Comparison of ENCODE assay signal across 1 fruit fly cellular context in genomic region chrX:17292050-17292730, dm6.
A peak's percentile ranks its signal among the peaks of the same experiment; 100 is the strongest.
TF ChIP-seq lines count a peak whose summit lies in the region.

No protein-coding gene starts in this region.

TF ChIP-seq in whole organism, embryonic, 481 proteins besides CTCF, POLR2A, EP300 and RAD21 (continued from another document and continues in another):
- TF ChIP-seq sug (tag; optimal IDR thresholded peaks at IDR 0.05; lab: Kevin White, UChicago) (peak; percentile 49), CG17186 (GFP tag; optimal IDR thresholded peaks at IDR 0.05; lab: Kevin White, UChicago) (no peak), MESR4 (GFP tag; optimal IDR thresholded peaks at IDR 0.05; lab: Kevin White, UChicago) (no peak), mld (GFP tag; IDR thresholded peaks at IDR 0.05; lab: Robert Waterston, UW; ENCODE audit: partially characterized antibody) (no peak), Fer2 (tag; optimal IDR thresholded peaks at IDR 0.05; lab: Kevin White, UChicago) (peak; percentile 28), CG2199 (GFP tag; IDR thresholded peaks at IDR 0.05; lab: Robert Waterston, UW) (no peak), cas (GFP tag; IDR thresholded peaks at IDR 0.05; lab: Robert Waterston, UW) (no peak), eyg (GFP tag; optimal IDR thresholded peaks at IDR 0.05; lab: Kevin White, UChicago) (no peak), CG11085 (GFP tag; IDR thresholded peaks at IDR 0.05; lab: Robert Waterston, UW) (0 out of 2 replicates have a peak, but pooled peaks have one; percentile 6), CG6854 (GFP tag; optimal IDR thresholded peaks at IDR 0.05; lab: Kevin White, UChicago) (peak; percentile 40), CG6175 (GFP tag; IDR thresholded peaks at IDR 0.05; lab: Robert Waterston, UW) (no peak), mirr (GFP tag; optimal IDR thresholded peaks at IDR 0.05; lab: Kevin White, UChicago) (peak; percentile 25), CG11093 (GFP tag; IDR thresholded peaks at IDR 0.05; lab: Robert Waterston, UW) (peak; percentile 45; the same call in 1 of the 3 replicates), CG8944 (GFP tag; optimal IDR thresholded peaks at IDR 0.05; lab: Kevin White, UChicago) (no peak), CG9876 (GFP tag; optimal IDR thresholded peaks at IDR 0.05; lab: Kevin White, UChicago) (no peak), gfzf (GFP tag; optimal IDR thresholded peaks at IDR 0.05; lab: Kevin White, UChicago) (no peak), PHDP (tag; optimal IDR thresholded peaks at IDR 0.05; lab: Kevin White, UChicago) (peak; percentile 79), grn (GFP tag; optimal IDR thresholded peaks at IDR 0.05; lab: Kevin White, UChicago) (no peak), run (tag; optimal IDR thresholded peaks at IDR 0.05; lab: Kevin White, UChicago) (peak; percentile 45), CG6765 (GFP tag; optimal IDR thresholded peaks at IDR 0.05; lab: Kevin White, UChicago) (peak; percentile 34), CG17829 (tag; optimal IDR thresholded peaks at IDR 0.05; lab: Kevin White, UChicago) (peak; percentile 60), fd96Cb (tag; optimal IDR thresholded peaks at IDR 0.05; lab: Kevin White, UChicago) (peak; percentile 68), CG14050 (GFP tag; IDR thresholded peaks at IDR 0.05; lab: Robert Waterston, UW) (peak; percentile 39; the same call in 2 of the 3 replicates), prd (optimal IDR thresholded peaks at IDR 0.05; lab: Kevin White, UChicago) (no peak), prd (GFP tag; IDR thresholded peaks at IDR 0.05; lab: Robert Waterston, UW) (peak; percentile 55; the same call in 1 of the 3 replicates), CG3281 (GFP tag; optimal IDR thresholded peaks at IDR 0.05; lab: Kevin White, UChicago) (peak; percentile 87), chif (GFP tag; optimal IDR thresholded peaks at IDR 0.05; lab: Kevin White, UChicago) (peak; percentile 31 to 34), Optix (GFP tag; IDR thresholded peaks at IDR 0.05; lab: Robert Waterston, UW) (peak; percentile 47; the same call in 1 of the 3 replicates), CG10267 (tag; optimal IDR thresholded peaks at IDR 0.05; lab: Kevin White, UChicago) (peak; percentile 44), row (GFP tag; IDR thresholded peaks at IDR 0.05; lab: Robert Waterston, UW) (peak; percentile 79), repo (GFP tag; optimal IDR thresholded peaks at IDR 0.05; lab: Kevin White, UChicago) (no peak), CG3847 (GFP tag; IDR thresholded peaks at IDR 0.05; lab: Robert Waterston, UW) (peak; percentile 55), CG10959 (GFP tag; IDR thresholded peaks at IDR 0.05; lab: Robert Waterston, UW) (no peak), Dref (GFP tag; IDR thresholded peaks at IDR 0.05; lab: Robert Waterston, UW) (no peak), CG1233 (GFP tag; optimal IDR thresholded peaks at IDR 0.05; lab: Kevin White, UChicago) (peak; percentile 60), Sry-β (GFP tag; optimal IDR thresholded peaks at IDR 0.05; lab: Kevin White, UChicago) (no peak), CG13624 (GFP tag; optimal IDR thresholded peaks at IDR 0.05; lab: Kevin White, UChicago) (no peak), sens (GFP tag; lab: Kevin White, UChicago) (peak; percentile 90), CG12744 (GFP tag; optimal IDR thresholded peaks at IDR 0.05; lab: Kevin White, UChicago) (no peak), sc (optimal IDR thresholded peaks at IDR 0.05; lab: Kevin White, UChicago) (no peak), sc (GFP tag; optimal IDR thresholded peaks at IDR 0.05; lab: Kevin White, UChicago) (peak; percentile 5), tup (GFP tag; optimal IDR thresholded peaks at IDR 0.05; lab: Kevin White, UChicago) (no peak), chm (GFP tag; IDR thresholded peaks at IDR 0.05; lab: Robert Waterston, UW) (peak; percentile 22; the same call in 1 of the 2 replicates), CG9437 (GFP tag; optimal IDR thresholded peaks at IDR 0.05; lab: Kevin White, UChicago) (peak; percentile 71), Pdp1 (GFP tag; optimal IDR thresholded peaks at IDR 0.05; lab: Kevin White, UChicago) (peak; percentile 29 to 63), Doc3 (GFP tag; IDR thresholded peaks at IDR 0.05; lab: Robert Waterston, UW; ENCODE audit: partially characterized antibody) (no peak), TFAM (GFP tag; optimal IDR thresholded peaks at IDR 0.05; lab: Kevin White, UChicago) (no peak), dm (GFP tag; optimal IDR thresholded peaks at IDR 0.05; lab: Kevin White, UChicago) (no peak), YL-1 (GFP tag; optimal IDR thresholded peaks at IDR 0.05; lab: Kevin White, UChicago) (no peak), CG10565 (GFP tag; optimal IDR thresholded peaks at IDR 0.05; lab: Kevin White, UChicago) (no peak), zf30C (GFP tag; optimal IDR thresholded peaks at IDR 0.05; lab: Kevin White, UChicago) (no peak), Trl (optimal IDR thresholded peaks at IDR 0.05; lab: Kevin White, UChicago) (no peak), Trl (GFP tag; optimal IDR thresholded peaks at IDR 0.05; lab: Kevin White, UChicago) (peak; percentile 47), CG31441 (GFP tag; IDR thresholded peaks at IDR 0.05; lab: Robert Waterston, UW) (peak; percentile 71), fd64A (GFP tag; optimal IDR thresholded peaks at IDR 0.05; lab: Kevin White, UChicago) (peak; percentile 42), sima (GFP tag; optimal IDR thresholded peaks at IDR 0.05; lab: Kevin White, UChicago) (no peak), CG31365 (tag; optimal IDR thresholded peaks at IDR 0.05; lab: Kevin White, UChicago) (peak; percentile 35), org-1 (GFP tag; optimal IDR thresholded peaks at IDR 0.05; lab: Kevin White, UChicago) (peak; percentile 66), Dll (GFP tag; IDR thresholded peaks at IDR 0.05; lab: Robert Waterston, UW; ENCODE audit: partially characterized antibody) (no peak), shn (GFP tag; optimal IDR thresholded peaks at IDR 0.05; lab: Kevin White, UChicago) (peak; percentile 4), CG14441 (GFP tag; IDR thresholded peaks at IDR 0.05; lab: Robert Waterston, UW) (peak; percentile 69), CG4404 (GFP tag; IDR thresholded peaks at IDR 0.05; lab: Robert Waterston, UW) (no peak), Myb (GFP tag; optimal IDR thresholded peaks at IDR 0.05; lab: Kevin White, UChicago) (peak; percentile 30), hbn (GFP tag; IDR thresholded peaks at IDR 0.05; lab: Robert Waterston, UW; ENCODE audit: partially characterized antibody) (no peak), Dad (GFP tag; optimal IDR thresholded peaks at IDR 0.05; lab: Kevin White, UChicago) (no peak), Ets65A (GFP tag; lab: Kevin White, UChicago) (peak; percentile 85), usp (GFP tag; optimal IDR thresholded peaks at IDR 0.05; lab: Kevin White, UChicago) (no peak), CG2889 (GFP tag; IDR thresholded peaks at IDR 0.05; lab: Robert Waterston, UW) (0 out of 3 replicates have a peak, but pooled peaks have one; percentile 12), btn (GFP tag; optimal IDR thresholded peaks at IDR 0.05; lab: Kevin White, UChicago) (no peak), CG9215 (GFP tag; IDR thresholded peaks at IDR 0.05; lab: Robert Waterston, UW) (no peak; the same call in 1 of the 2 replicates), CG9932 (GFP tag; IDR thresholded peaks at IDR 0.05; lab: Robert Waterston, UW) (peak; percentile 36; the same call in 1 of the 2 replicates), Oaz (GFP tag; IDR thresholded peaks at IDR 0.05; lab: Robert Waterston, UW) (0 out of 2 replicates have a peak, but pooled peaks have one; percentile 25), CG6254 (GFP tag; optimal IDR thresholded peaks at IDR 0.05; lab: Kevin White, UChicago) (no peak), CG7786 (GFP tag; optimal IDR thresholded peaks at IDR 0.05; lab: Kevin White, UChicago) (peak; percentile 37), Hr78 (GFP tag; optimal IDR thresholded peaks at IDR 0.05; lab: Kevin White, UChicago) (peak in 1 of 2 experiments; percentile 1), CG8281 (tag; optimal IDR thresholded peaks at IDR 0.05; lab: Kevin White, UChicago) (peak; percentile 37), schlank (tag; optimal IDR thresholded peaks at IDR 0.05; lab: Kevin White, UChicago) (peak; percentile 56), CG30020 (tag; optimal IDR thresholded peaks at IDR 0.05; lab: Kevin White, UChicago) (peak; percentile 17), Meics (GFP tag; optimal IDR thresholded peaks at IDR 0.05; lab: Kevin White, UChicago) (peak; percentile 82), CG11723 (GFP tag; optimal IDR thresholded peaks at IDR 0.05; lab: Kevin White, UChicago) (peak; percentile 46), CG9609 (GFP tag; optimal IDR thresholded peaks at IDR 0.05; lab: Kevin White, UChicago) (peak; percentile 25), tx (GFP tag; optimal IDR thresholded peaks at IDR 0.05; lab: Kevin White, UChicago) (peak; percentile 14), onecut (GFP tag; IDR thresholded peaks at IDR 0.05; lab: Robert Waterston, UW) (peak; percentile 40), CG6654 (GFP tag; optimal IDR thresholded peaks at IDR 0.05; lab: Kevin White, UChicago) (no peak), Lhr (GFP tag; optimal IDR thresholded peaks at IDR 0.05; lab: Kevin White, UChicago) (no peak), CG3065 (GFP tag; optimal IDR thresholded peaks at IDR 0.05; lab: Kevin White, UChicago) (no peak), E2f2 (GFP tag; IDR thresholded peaks at IDR 0.05; lab: Robert Waterston, UW) (0 out of 2 replicates have a peak, but pooled peaks have one; percentile 41), Fer3 (tag; optimal IDR thresholded peaks at IDR 0.05; lab: Kevin White, UChicago) (peak; percentile 70), sim (GFP tag; IDR thresholded peaks at IDR 0.05; lab: Robert Waterston, UW) (no peak), vvl (GFP tag; IDR thresholded peaks at IDR 0.05; lab: Robert Waterston, UW) (peak; percentile 61), Taf1 (GFP tag; IDR thresholded peaks at IDR 0.05; lab: Robert Waterston, UW) (no peak), lilli (GFP tag; optimal IDR thresholded peaks at IDR 0.05; lab: Kevin White, UChicago) (peak; percentile 68), CG7987 (GFP tag; optimal IDR thresholded peaks at IDR 0.05; lab: Kevin White, UChicago) (no peak), CG17328 (GFP tag; IDR thresholded peaks at IDR 0.05; lab: Robert Waterston, UW) (0 out of 2 replicates have a peak, but pooled peaks have one; percentile 44), Doc2 (GFP tag; IDR thresholded peaks at IDR 0.05; lab: Robert Waterston, UW) (no peak), hb (GFP tag; IDR thresholded peaks at IDR 0.05; lab: Robert Waterston, UW; ENCODE audit: partially characterized antibody) (no peak), CG14014 (GFP tag; IDR thresholded peaks at IDR 0.05; lab: Robert Waterston, UW) (peak; percentile 73), CG11696 (GFP tag; IDR thresholded peaks at IDR 0.05; lab: Robert Waterston, UW) (0 out of 2 replicates have a peak, but pooled peaks have one; percentile 39), Awh (GFP tag; IDR thresholded peaks at IDR 0.05; lab: Robert Waterston, UW) (no peak), gt (GFP tag; IDR thresholded peaks at IDR 0.05; lab: Robert Waterston, UW) (0 out of 2 replicates have a peak, but pooled peaks have one; percentile 30), Scr (GFP tag; IDR thresholded peaks at IDR 0.05; lab: Robert Waterston, UW; ENCODE audit: partially characterized antibody) (no peak), gce (GFP tag; IDR thresholded peaks at IDR 0.05; lab: Robert Waterston, UW) (no peak), CG17802 (tag; optimal IDR thresholded peaks at IDR 0.05; lab: Kevin White, UChicago) (peak; percentile 5), C15 (GFP tag; IDR thresholded peaks at IDR 0.05; lab: Robert Waterston, UW) (no peak), CG15514 (GFP tag; optimal IDR thresholded peaks at IDR 0.05; lab: Kevin White, UChicago) (peak; percentile 53), Elba2 (GFP tag; optimal IDR thresholded peaks at IDR 0.05; lab: Kevin White, UChicago) (no peak), CG17359 (tag; optimal IDR thresholded peaks at IDR 0.05; lab: Kevin White, UChicago) (peak; percentile 73), CG11560 (tag; IDR thresholded peaks at IDR 0.05; lab: Robert Waterston, UW) (no peak), bsh (GFP tag; optimal IDR thresholded peaks at IDR 0.05; lab: Kevin White, UChicago) (peak in 1 of 2 experiments; percentile 59), Jarid2 (GFP tag; optimal IDR thresholded peaks at IDR 0.05; lab: Kevin White, UChicago) (no peak), tna (GFP tag; IDR thresholded peaks at IDR 0.05; lab: Robert Waterston, UW; ENCODE audit: partially characterized antibody) (no peak), Lpt (GFP tag; optimal IDR thresholded peaks at IDR 0.05; lab: Kevin White, UChicago) (no peak), CG2875 (GFP tag; optimal IDR thresholded peaks at IDR 0.05; lab: Kevin White, UChicago) (peak; percentile 44), crc (GFP tag; optimal IDR thresholded peaks at IDR 0.05; lab: Kevin White, UChicago) (no peak), D19A (tag; optimal IDR thresholded peaks at IDR 0.05; lab: Kevin White, UChicago) (peak; percentile 65), fu2 (GFP tag; optimal IDR thresholded peaks at IDR 0.05; lab: Kevin White, UChicago) (peak; percentile 28), oc (tag; optimal IDR thresholded peaks at IDR 0.05; lab: Kevin White, UChicago) (peak; percentile 23), slou (GFP tag; optimal IDR thresholded peaks at IDR 0.05; lab: Kevin White, UChicago) (no peak), H15 (GFP tag; IDR thresholded peaks at IDR 0.05; lab: Robert Waterston, UW) (no peak), pfk (GFP tag; optimal IDR thresholded peaks at IDR 0.05; lab: Kevin White, UChicago) (no peak), unc-4 (GFP tag; IDR thresholded peaks at IDR 0.05; lab: Robert Waterston, UW; ENCODE audit: partially characterized antibody) (no peak), ewg (GFP tag; optimal IDR thresholded peaks at IDR 0.05; lab: Kevin White, UChicago) (peak; percentile 40), Oli (tag; optimal IDR thresholded peaks at IDR 0.05; lab: Kevin White, UChicago) (peak; percentile 85), Hey (tag; optimal IDR thresholded peaks at IDR 0.05; lab: Kevin White, UChicago) (no peak), CG17612 (GFP tag; IDR thresholded peaks at IDR 0.05; lab: Robert Waterston, UW) (0 out of 2 replicates have a peak, but pooled peaks have one; percentile 18), esg (GFP tag; conservative IDR thresholded peaks at IDR 0.05; lab: Robert Waterston, UW) (peak; percentile 44), Mrtf (GFP tag; IDR thresholded peaks at IDR 0.05; lab: Robert Waterston, UW) (no peak), yki (optimal IDR thresholded peaks at IDR 0.05; lab: Kevin White, UChicago) (no peak), croc (GFP tag; conservative IDR thresholded peaks at IDR 0.05; lab: Robert Waterston, UW) (no peak; the same call in 2 of the 3 replicates), CG32767 (GFP tag; IDR thresholded peaks at IDR 0.05; lab: Robert Waterston, UW) (peak; percentile 58), kay (GFP tag; optimal IDR thresholded peaks at IDR 0.05; lab: Kevin White, UChicago) (peak; percentile 42), CG18619 (GFP tag; optimal IDR thresholded peaks at IDR 0.05; lab: Kevin White, UChicago) (peak; percentile 66)
